Fruit fly (Drosophila melanogaster) whole organism, adult: ENCODE results near the gene CG17197.

Experiments
- CG12768 ChIP-seq: fragments of 200-800 bp; sonication (Bioruptor generic); optimal IDR thresholded peaks from 2 replicates; lab custom pipeline; 2017; ENCODE audit warnings: missing biosample characterization, missing genetic modification characterization, mild to moderate bottlenecking, moderate library complexity, missing genetic modification reagents
- CG14711 ChIP-seq: fragments of 200-800 bp; sonication (Bioruptor generic); optimal IDR thresholded peaks from 2 replicates; lab custom pipeline; 2018; ENCODE audit warnings: missing biosample characterization, mild to moderate bottlenecking, missing genetic modification characterization, moderate library complexity
- CG5204 ChIP-seq: fragments of 200-800 bp; sonication (Bioruptor generic); optimal IDR thresholded peaks from 2 replicates; lab custom pipeline; 2016; ENCODE audit warnings: missing biosample characterization, missing genetic modification characterization
- Clk ChIP-seq: fragments of 200-800 bp; sonication (Bioruptor generic); optimal IDR thresholded peaks from 2 replicates; lab custom pipeline; 2017; ENCODE audit warnings: missing biosample characterization, missing genetic modification characterization
- cnc ChIP-seq, 2 experiments: fragments of >200 bp; optimal IDR thresholded peaks; 2 replicates each; lab custom pipeline; 2017
- kay ChIP-seq: fragments of 200-800 bp; sonication (Bioruptor generic); peaks from one replicate; lab custom pipeline; 2016; ENCODE audit warnings: missing biosample characterization, missing genetic modification characterization, borderline replicate concordance
- toe ChIP-seq: fragments of 200-800 bp; sonication (Bioruptor generic); optimal IDR thresholded peaks from 2 replicates; lab custom pipeline; 2016; ENCODE audit warnings: missing biosample characterization, missing genetic modification characterization

DNA sequence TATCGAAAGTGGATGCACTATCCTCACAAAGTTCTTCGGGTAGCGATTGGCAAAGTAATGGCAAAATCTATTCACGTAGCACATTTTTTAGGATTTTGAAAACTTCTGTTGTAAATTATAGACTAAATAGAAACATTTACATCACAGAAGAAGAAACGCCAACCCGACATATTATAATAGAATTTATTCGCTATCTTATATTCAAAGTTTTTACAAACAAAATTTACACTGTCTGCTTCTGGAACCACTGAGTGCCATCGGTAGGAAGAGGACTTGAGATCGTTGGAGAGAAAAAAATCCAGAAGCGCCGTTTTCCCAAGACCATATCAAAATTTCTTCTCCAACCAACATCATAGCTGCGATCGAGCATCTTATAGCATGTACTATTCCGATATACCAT, 1.9 kb upstream of the CG17197 start, which contains the start of gene CG17195:
- no peak for TF ChIP-seq CG14711
- TF ChIP-seq kay (GFP tag; lab: Kevin White, UChicago) = no peak
- no peak for TF ChIP-seq CG12768
- TF ChIP-seq CG5204 (GFP tag; lab: Kevin White, UChicago) = no peak
- TF ChIP-seq Clk (GFP tag; lab: Kevin White, UChicago) = no peak
- TF ChIP-seq toe (GFP tag; lab: Kevin White, UChicago) = no peak
- TF ChIP-seq cnc (optimal IDR thresholded peaks at IDR 0.05; lab: Kevin White, UChicago) = no peak
